Worm (Caenorhabditis elegans) whole organism, L3 larva: ENCODE results near the gene sas-4.

Source experiments
- R02D3.7 ChIP-seq: fragments of 150-350 bp; optimal IDR thresholded peaks from 2 replicates; lab custom pipeline; 2014; ENCODE audit warnings: missing biosample characterization, missing genetic modification characterization
- ZK546.5 ChIP-seq: sonication (generic microtip); optimal IDR thresholded peaks from 2 replicates; lab custom pipeline; 2017; ENCODE audit warnings: missing biosample characterization, missing genetic modification characterization
- aly-2 ChIP-seq: fragments of 150-350 bp; optimal IDR thresholded peaks from 2 replicates; lab custom pipeline; 2014; ENCODE audit warnings: missing biosample characterization, missing genetic modification characterization
- ama-1 ChIP-seq: fragments of 150-350 bp; optimal IDR thresholded peaks from 2 replicates; lab custom pipeline; 2018
- ceh-16 ChIP-seq: sonication (generic microtip); optimal IDR thresholded peaks from 2 replicates; lab custom pipeline; 2017; ENCODE audit warnings: missing biosample characterization, missing genetic modification characterization
- ceh-28 ChIP-seq: fragments of 150-350 bp; optimal IDR thresholded peaks from 2 replicates; lab custom pipeline; 2014; ENCODE audit warnings: missing biosample characterization, missing genetic modification reagents, missing genetic modification characterization
- ceh-82 ChIP-seq: fragments of 150-350 bp; optimal IDR thresholded peaks from 2 replicates; lab custom pipeline; 2014; ENCODE audit warnings: missing biosample characterization, missing genetic modification characterization
- ceh-9 ChIP-seq: sonication (generic microtip); optimal IDR thresholded peaks from 2 replicates; lab custom pipeline; 2018; ENCODE audit warnings: missing biosample characterization, missing genetic modification characterization
- daf-12 ChIP-seq: fragments of 150-350 bp; optimal IDR thresholded peaks from 2 replicates; lab custom pipeline; 2014; ENCODE audit warnings: missing biosample characterization, missing genetic modification reagents, missing genetic modification characterization
- egl-27 ChIP-seq: sonication (generic microtip); optimal IDR thresholded peaks from 4 replicates; lab custom pipeline; 2017; ENCODE audit warnings: missing biosample characterization, missing genetic modification reagents, missing genetic modification characterization
- egl-5 ChIP-seq: fragments of 150-350 bp; optimal IDR thresholded peaks from 2 replicates; lab custom pipeline; 2017; ENCODE audit warnings: missing biosample characterization, missing genetic modification reagents, missing genetic modification characterization, inconsistent platforms
- elt-1 ChIP-seq: fragments of 150-350 bp; optimal IDR thresholded peaks from 2 replicates; lab custom pipeline; 2014; ENCODE audit warnings: missing biosample characterization, missing genetic modification characterization
- elt-2 ChIP-seq: sonication (generic microtip); optimal IDR thresholded peaks from 2 replicates; lab custom pipeline; 2016; ENCODE audit warnings: missing genetic modification reagents, mild to moderate bottlenecking, missing genetic modification characterization, missing compliant biosample characterization
- elt-3 ChIP-seq, 3 experiments: fragments of 150-350 bp in 1 of 3; sonication (generic microtip) in 2 of 3; optimal IDR thresholded peaks; 2 replicates in 2 of 3; 4 replicates in 1 of 3; lab custom pipeline; 2014 to 2017; ENCODE audit warnings: missing biosample characterization in 3 of 3, missing genetic modification characterization in 3 of 3
- eor-1 ChIP-seq, 2 experiments: fragments of 150-350 bp; optimal IDR thresholded peaks; 2 replicates each; lab custom pipeline; 2014 to 2018; ENCODE audit warnings: missing biosample characterization in 2 of 2, missing genetic modification characterization in 2 of 2
- fkh-10 ChIP-seq: sonication (generic microtip); optimal IDR thresholded peaks from 2 replicates; lab custom pipeline; 2017; ENCODE audit warnings: missing biosample characterization, missing genetic modification reagents, missing genetic modification characterization
- fkh-2 ChIP-seq: fragments of 150-350 bp; optimal IDR thresholded peaks from 2 replicates; lab custom pipeline; 2014; ENCODE audit warnings: missing biosample characterization, missing genetic modification reagents, missing genetic modification characterization
- fos-1 ChIP-seq: fragments of 150-350 bp; optimal IDR thresholded peaks from 2 replicates; lab custom pipeline; 2014; ENCODE audit warnings: missing biosample characterization, missing genetic modification characterization
- hmg-11 ChIP-seq: sonication (generic microtip); optimal IDR thresholded peaks from 2 replicates; lab custom pipeline; 2016; ENCODE audit warnings: missing genetic modification characterization, missing compliant biosample characterization
- jun-1 ChIP-seq: fragments of 150-350 bp; optimal IDR thresholded peaks from 2 replicates; lab custom pipeline; 2014; ENCODE audit warnings: missing biosample characterization, missing genetic modification reagents, missing genetic modification characterization
- lin-15B ChIP-seq: fragments of 150-350 bp; optimal IDR thresholded peaks from 2 replicates; lab custom pipeline; 2014; ENCODE audit warnings: missing biosample characterization, missing genetic modification characterization
- lin-39 ChIP-seq: fragments of 150-350 bp; optimal IDR thresholded peaks from 2 replicates; lab custom pipeline; 2018; ENCODE audit warnings: missing biosample characterization, missing genetic modification reagents, missing genetic modification characterization
- lsy-12 ChIP-seq: sonication (generic microtip); optimal IDR thresholded peaks from 2 replicates; lab custom pipeline; 2016; ENCODE audit warnings: mild to moderate bottlenecking, missing genetic modification characterization, missing compliant biosample characterization
- mdl-1 ChIP-seq: fragments of 150-350 bp; optimal IDR thresholded peaks from 2 replicates; lab custom pipeline; 2014; ENCODE audit warnings: missing biosample characterization, missing genetic modification characterization
- mml-1 ChIP-seq: fragments of 150-350 bp; sonication (generic microtip); optimal IDR thresholded peaks from 3 replicates; lab custom pipeline; 2014; ENCODE audit warnings: missing biosample characterization, missing genetic modification characterization
- nfya-1 ChIP-seq: sonication (generic microtip); optimal IDR thresholded peaks from 2 replicates; lab custom pipeline; 2017; ENCODE audit warnings: missing genetic modification characterization, mild to moderate bottlenecking, missing compliant biosample characterization, antibody characterized with exemption, moderate library complexity; ENCODE audit not compliant: insufficient read depth
- nhr-11 ChIP-seq: fragments of 150-350 bp; optimal IDR thresholded peaks from 2 replicates; lab custom pipeline; 2014; ENCODE audit warnings: missing biosample characterization, missing genetic modification characterization
- nhr-12 ChIP-seq: fragments of 150-350 bp; optimal IDR thresholded peaks from 2 replicates; lab custom pipeline; 2014; ENCODE audit warnings: missing biosample characterization, missing genetic modification characterization
- nhr-23 ChIP-seq: fragments of 150-350 bp; optimal IDR thresholded peaks from 2 replicates; lab custom pipeline; 2014; ENCODE audit warnings: missing biosample characterization, missing genetic modification reagents, missing genetic modification characterization
- nhr-237 ChIP-seq: fragments of 150-350 bp; optimal IDR thresholded peaks from 2 replicates; lab custom pipeline; 2014; ENCODE audit warnings: missing biosample characterization, missing genetic modification characterization
- nhr-25 ChIP-seq: sonication (generic microtip); optimal IDR thresholded peaks from 2 replicates; lab custom pipeline; 2017; ENCODE audit warnings: missing biosample characterization, missing genetic modification characterization
- nhr-28 ChIP-seq: fragments of 150-350 bp; optimal IDR thresholded peaks from 2 replicates; lab custom pipeline; 2014; ENCODE audit warnings: missing biosample characterization, missing genetic modification characterization
- nhr-43 ChIP-seq: sonication (generic microtip); optimal IDR thresholded peaks from 2 replicates; lab custom pipeline; 2016; ENCODE audit warnings: mild to moderate bottlenecking, missing genetic modification characterization, missing compliant biosample characterization; ENCODE audit not compliant: poor library complexity, severe bottlenecking
- nhr-67 ChIP-seq: fragments of 150-350 bp; optimal IDR thresholded peaks from 2 replicates; lab custom pipeline; 2014; ENCODE audit warnings: missing biosample characterization, missing genetic modification characterization
- nhr-76 ChIP-seq: fragments of 150-350 bp; sonication (generic microtip); optimal IDR thresholded peaks from 5 replicates; lab custom pipeline; 2014; ENCODE audit warnings: missing biosample characterization, missing genetic modification characterization
- nhr-77 ChIP-seq: fragments of 150-350 bp; optimal IDR thresholded peaks from 2 replicates; lab custom pipeline; 2014; ENCODE audit warnings: missing biosample characterization, missing genetic modification characterization
- pha-4 ChIP-seq: fragments of 150-350 bp; optimal IDR thresholded peaks from 2 replicates; lab custom pipeline; 2014; ENCODE audit warnings: missing biosample characterization, missing genetic modification reagents, missing genetic modification characterization
- pqm-1 ChIP-seq: fragments of 150-350 bp; optimal IDR thresholded peaks from 2 replicates; lab custom pipeline; 2017; ENCODE audit warnings: missing biosample characterization, missing genetic modification characterization, inconsistent platforms
- sea-2 ChIP-seq: fragments of 150-350 bp; sonication (generic microtip); optimal IDR thresholded peaks from 4 replicates; lab custom pipeline; 2014; ENCODE audit warnings: missing biosample characterization, missing genetic modification reagents, missing genetic modification characterization
- skn-1 ChIP-seq: fragments of 150-350 bp; optimal IDR thresholded peaks from 2 replicates; lab custom pipeline; 2014; ENCODE audit warnings: missing biosample characterization, missing genetic modification characterization
- snpc-4 ChIP-seq: fragments of 150-350 bp; optimal IDR thresholded peaks from 2 replicates; lab custom pipeline; 2014; ENCODE audit warnings: missing biosample characterization, missing genetic modification characterization
- tbx-2 ChIP-seq: sonication (generic microtip); optimal IDR thresholded peaks from 2 replicates; lab custom pipeline; 2016; ENCODE audit warnings: mild to moderate bottlenecking, missing genetic modification characterization, missing compliant biosample characterization
- unc-39 ChIP-seq: sonication (generic microtip); optimal IDR thresholded peaks from 4 replicates; lab custom pipeline; 2017; ENCODE audit warnings: missing biosample characterization, missing genetic modification characterization
- unc-62 ChIP-seq: fragments of 150-350 bp; sonication (generic microtip); optimal IDR thresholded peaks from 4 replicates; lab custom pipeline; 2014; ENCODE audit warnings: missing biosample characterization, missing genetic modification reagents, missing genetic modification characterization
- zag-1 ChIP-seq: fragments of 150-350 bp; optimal IDR thresholded peaks from 2 replicates; lab custom pipeline; 2014; ENCODE audit warnings: missing biosample characterization, missing genetic modification characterization
- ztf-11 ChIP-seq: fragments of 150-350 bp; optimal IDR thresholded peaks from 2 replicates; lab custom pipeline; 2014; ENCODE audit warnings: missing biosample characterization, missing genetic modification characterization
- ztf-4 ChIP-seq: fragments of 150-350 bp; optimal IDR thresholded peaks from 2 replicates; lab custom pipeline; 2014; ENCODE audit warnings: missing biosample characterization, missing genetic modification characterization

Gene sas-4

DNA sequence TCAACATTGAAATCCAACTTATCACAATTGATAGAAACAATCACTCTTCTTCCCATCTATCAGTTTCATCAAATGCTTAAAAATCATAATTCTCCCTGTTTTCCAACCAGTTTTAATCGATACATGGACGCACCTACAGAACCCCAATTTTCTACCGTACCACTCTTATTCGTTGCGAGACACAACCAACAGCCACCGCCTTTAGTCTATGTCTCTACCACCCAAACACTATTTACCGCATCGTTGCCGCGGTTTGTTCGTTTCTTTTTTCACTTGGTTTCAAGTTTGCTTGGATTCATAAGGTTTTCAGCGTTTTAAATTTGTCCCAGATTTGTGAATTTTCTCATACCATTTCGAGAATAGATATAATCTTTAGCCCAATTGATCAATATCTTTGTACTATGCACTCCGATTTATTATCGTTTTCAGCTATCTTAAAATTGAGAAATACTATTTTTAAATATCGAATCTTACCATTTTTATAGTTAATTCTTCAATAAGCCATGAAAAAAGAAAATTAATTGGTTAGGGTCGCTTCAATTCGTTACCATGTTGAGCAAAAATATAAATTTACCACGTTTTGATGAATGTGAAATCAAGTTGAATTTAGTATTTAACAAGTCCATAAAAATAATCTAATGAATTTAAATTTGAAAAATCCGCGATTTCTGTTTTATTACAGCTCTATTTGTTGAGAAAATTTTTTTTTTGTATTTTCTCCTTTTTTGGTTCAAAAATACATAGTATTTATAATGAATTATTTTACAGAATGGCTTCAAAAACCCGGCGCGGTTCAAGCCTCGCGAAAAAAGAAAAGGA, 7.9 kb downstream of the sas-4 start, which contains the start of gene F10E9.3:
Gene F10E9.3 (plus strand): TSS at position 769 of the 819 bp plus-strand sequence.
- TF ChIP-seq egl-27 (no peak), zag-1 (tag; lab: Kevin White, UChicago) (no peak), nhr-11 (tag; lab: Kevin White, UChicago) (no peak), skn-1 (no peak), jun-1 (tag; lab: Kevin White, UChicago) (no peak), hmg-11 (tag; lab: Kevin White, UChicago) (peak; percentile 28), elt-1 (no peak), elt-2 (no peak), fkh-2 (no peak), nhr-67 (no peak), R02D3.7 (tag; lab: Kevin White, UChicago) (no peak), nhr-237 (tag; lab: Kevin White, UChicago) (no peak), ceh-82 (tag; lab: Kevin White, UChicago) (no peak), mdl-1 (tag; lab: Kevin White, UChicago) (no peak), pqm-1 (peak; percentile 14), nhr-12 (no peak), ZK546.5 (tag; lab: Kevin White, UChicago) (no peak), nhr-28 (tag; lab: Kevin White, UChicago) (no peak), tbx-2 (tag; lab: Kevin White, UChicago) (no peak), ceh-9 (no peak), aly-2 (no peak), mml-1 (tag; lab: Kevin White, UChicago) (no peak), ama-1 (lab: Kevin White, UChicago) (no peak), ceh-28 (tag; lab: Kevin White, UChicago) (no peak), lin-39 (tag; lab: Kevin White, UChicago) (no peak), nhr-76 (tag; lab: Kevin White, UChicago) (no peak), fos-1 (tag; lab: Kevin White, UChicago) (no peak), daf-12 (tag; lab: Kevin White, UChicago) (no peak), ztf-11 (tag; lab: Kevin White, UChicago) (no peak), elt-3 (tag; optimal IDR thresholded peaks at IDR 0.05; lab: Kevin White, UChicago) (no peak), nhr-25 (tag; lab: Kevin White, UChicago) (no peak), lin-15B (tag; lab: Kevin White, UChicago) (peak; percentile 51), unc-62 (GFP tag; lab: Kevin White, UChicago) (no peak), nhr-43 (no peak), lsy-12 (no peak), ceh-16 (no peak), nhr-23 (tag; lab: Kevin White, UChicago) (peak; percentile 11), egl-5 (tag; lab: Kevin White, UChicago) (no peak), nfya-1 (tag; lab: Kevin White, UChicago) (peak; percentile 94), unc-39 (tag; lab: Kevin White, UChicago) (no peak), snpc-4 (tag; lab: Kevin White, UChicago) (no peak), ztf-4 (no peak), sea-2 (no peak), eor-1 (tag; optimal IDR thresholded peaks at IDR 0.05; lab: Kevin White, UChicago) (no peak), nhr-77 (tag; lab: Kevin White, UChicago) (no peak), fkh-10 (no peak), pha-4 (tag; lab: Kevin White, UChicago) (peak; percentile 62)
